Worm (Caenorhabditis elegans) whole organism, mixed stage, embryonic: ENCODE measurements around the gene aqp-10.
"Not testable (repeated sequence)": the region's sequence is repeated elsewhere in the genome, so short reads cannot be mapped to it uniquely, and the experiment has no call there.

Experiments
- ceh-83 ChIP-seq: fragments of 200-800 bp; sonication (Bioruptor generic); optimal IDR thresholded peaks from 2 replicates; lab custom pipeline; 2018; ENCODE audit warnings: mild to moderate bottlenecking, missing genetic modification characterization, missing compliant biosample characterization
- ces-1 ChIP-seq: fragments of 150-350 bp; optimal IDR thresholded peaks from 2 replicates; lab custom pipeline; 2014; ENCODE audit warnings: missing biosample characterization, missing genetic modification reagents, missing genetic modification characterization
- drap-1 ChIP-seq: fragments of 200-800 bp; sonication (Bioruptor generic); optimal IDR thresholded peaks from 3 replicates; lab custom pipeline; 2018; ENCODE audit warnings: mild to moderate bottlenecking, missing genetic modification characterization, missing compliant biosample characterization
- elt-3 ChIP-seq: fragments of 150-350 bp; optimal IDR thresholded peaks from 2 replicates; lab custom pipeline; 2014; ENCODE audit warnings: missing biosample characterization, missing genetic modification characterization
- lsy-2 ChIP-seq: fragments of 150-350 bp; optimal IDR thresholded peaks from 2 replicates; lab custom pipeline; 2014; ENCODE audit warnings: missing biosample characterization, missing genetic modification characterization
- nhr-12 ChIP-seq: fragments of 150-350 bp; optimal IDR thresholded peaks from 2 replicates; lab custom pipeline; 2014; ENCODE audit warnings: missing biosample characterization, missing genetic modification characterization
- nhr-237 ChIP-seq: fragments of 150-350 bp; optimal IDR thresholded peaks from 2 replicates; lab custom pipeline; 2014; ENCODE audit warnings: missing biosample characterization, missing genetic modification characterization
- pha-4 ChIP-seq: fragments of 150-350 bp; optimal IDR thresholded peaks from 2 replicates; lab custom pipeline; 2018; ENCODE audit warnings: missing biosample characterization, missing genetic modification reagents, missing genetic modification characterization
- snpc-4 ChIP-seq: fragments of 150-350 bp; optimal IDR thresholded peaks from 2 replicates; lab custom pipeline; 2014; ENCODE audit warnings: missing biosample characterization, missing genetic modification characterization
- unc-39 ChIP-seq: fragments of 150-350 bp; optimal IDR thresholded peaks from 2 replicates; lab custom pipeline; 2014; ENCODE audit warnings: missing biosample characterization, missing genetic modification characterization
- unc-62 ChIP-seq: fragments of 150-350 bp; optimal IDR thresholded peaks from 2 replicates; lab custom pipeline; 2014; ENCODE audit warnings: missing biosample characterization, missing genetic modification reagents, missing genetic modification characterization
- zip-8 ChIP-seq: fragments of 150-350 bp; optimal IDR thresholded peaks from 2 replicates; lab custom pipeline; 2014; ENCODE audit warnings: missing biosample characterization, missing genetic modification characterization
- ztf-11 ChIP-seq: fragments of 150-350 bp; optimal IDR thresholded peaks from 2 replicates; lab custom pipeline; 2014; ENCODE audit warnings: missing biosample characterization, missing genetic modification characterization

DNA sequence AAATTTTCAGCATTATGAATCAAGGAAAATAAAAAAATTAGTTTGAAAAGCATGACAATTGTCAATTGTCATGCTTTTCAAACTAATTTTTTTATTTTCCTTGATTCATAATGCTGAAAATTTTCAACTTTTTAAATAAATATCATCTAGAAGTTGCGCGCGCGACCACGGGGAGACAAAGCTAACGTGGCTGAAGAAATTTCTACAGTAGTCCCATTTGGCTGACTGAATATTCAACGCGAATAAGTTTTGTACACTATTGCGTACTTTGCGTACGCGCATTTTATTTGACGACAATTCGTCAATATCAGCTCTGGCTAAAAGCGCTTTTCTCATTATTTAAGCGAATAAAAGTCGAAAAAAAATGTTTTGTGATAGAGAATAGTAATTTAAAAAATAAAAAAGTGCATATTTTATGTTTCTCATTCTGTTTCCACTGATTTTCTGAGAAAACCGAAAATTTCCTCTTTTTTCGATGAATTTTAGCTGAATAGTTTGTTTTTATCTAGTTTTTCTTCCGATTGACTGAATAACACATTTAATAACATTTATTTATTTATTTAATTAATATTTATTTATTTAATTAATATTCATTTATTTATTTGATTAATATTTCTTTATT is 50.9 kb downstream of the aqp-10 start, which contains the start of gene Y53C12A.11:
- TF ChIP-seq nhr-237; drap-1 (GFP tag; lab: Kevin White, UChicago); ces-1 (GFP tag; lab: Kevin White, UChicago); snpc-4 (tag; lab: Kevin White, UChicago); pha-4 (tag; lab: Kevin White, UChicago); zip-8 (tag; lab: Kevin White, UChicago); ztf-11 (tag; lab: Kevin White, UChicago); unc-39 (tag; lab: Kevin White, UChicago); elt-3; ceh-83 (GFP tag; lab: Kevin White, UChicago); nhr-12; unc-62 (GFP tag; lab: Kevin White, UChicago); lsy-2: not testable (repeated sequence)
